Fruit fly (Drosophila melanogaster) whole organism, prepupa: ENCODE results near the gene CG32260.

Experiments used
- Blimp-1 ChIP-seq: fragments of 200-800 bp; sonication (Bioruptor generic); optimal IDR thresholded peaks from 3 replicates; lab custom pipeline; 2017; ENCODE audit warnings: missing biosample characterization, missing genetic modification characterization, mild to moderate bottlenecking, moderate library complexity, missing genetic modification reagents
- CG10631 ChIP-seq: fragments of 200-800 bp; sonication (Bioruptor generic); optimal IDR thresholded peaks from 2 replicates; lab custom pipeline; 2016; ENCODE audit warnings: missing biosample characterization, missing genetic modification characterization
- CG10669 ChIP-seq: fragments of 200-800 bp; sonication (Bioruptor generic); optimal IDR thresholded peaks from 3 replicates; lab custom pipeline; 2018; ENCODE audit warnings: missing biosample characterization, mild to moderate bottlenecking, missing genetic modification characterization, moderate library complexity
- CG11294 ChIP-seq: fragments of 200-800 bp; sonication (Bioruptor generic); IDR thresholded peaks from 2 replicates; pipeline ENCODE4 v1.3.6; 2022; ENCODE audit warnings: missing biosample characterization, missing genetic modification characterization
- CG11762 ChIP-seq: fragments of 200-800 bp; sonication (Bioruptor generic); optimal IDR thresholded peaks from 3 replicates; lab custom pipeline; 2016; ENCODE audit warnings: missing biosample characterization, missing genetic modification characterization; ENCODE audit not compliant: insufficient read depth
- CG15336 ChIP-seq: fragments of 200-800 bp; sonication (Bioruptor generic); IDR thresholded peaks from 2 replicates; pipeline ENCODE4 v1.3.6; 2022; ENCODE audit warnings: missing biosample characterization, missing genetic modification characterization
- CG16779 ChIP-seq: fragments of 200-800 bp; sonication (Bioruptor generic); optimal IDR thresholded peaks from 3 replicates; lab custom pipeline; 2017; ENCODE audit warnings: missing biosample characterization, mild to moderate bottlenecking, missing genetic modification characterization
- CG32006 ChIP-seq: fragments of 200-800 bp; sonication (Bioruptor generic); optimal IDR thresholded peaks from 3 replicates; lab custom pipeline; 2017; ENCODE audit warnings: missing biosample characterization, mild to moderate bottlenecking, missing genetic modification characterization
- CG34406 ChIP-seq: fragments of 200-800 bp; sonication (Bioruptor generic); optimal IDR thresholded peaks from 3 replicates; lab custom pipeline; 2016; ENCODE audit warnings: missing biosample characterization, missing genetic modification characterization
- CG4318 ChIP-seq: fragments of 200-800 bp; sonication (Bioruptor generic); optimal IDR thresholded peaks from 3 replicates; lab custom pipeline; 2017; ENCODE audit warnings: missing biosample characterization, mild to moderate bottlenecking, missing genetic modification characterization
- CG6163 ChIP-seq: fragments of 200-800 bp; sonication (Bioruptor generic); IDR thresholded peaks from 3 replicates; pipeline ENCODE4 v1.3.6; 2022; ENCODE audit warnings: missing biosample characterization, missing genetic modification characterization
- CG6808 ChIP-seq: fragments of 200-800 bp; sonication (Bioruptor generic); optimal IDR thresholded peaks from 3 replicates; lab custom pipeline; 2017; ENCODE audit warnings: missing biosample characterization, missing genetic modification characterization, mild to moderate bottlenecking, moderate library complexity, missing genetic modification reagents
- CG6854 ChIP-seq: fragments of 200-800 bp; sonication (Bioruptor generic); optimal IDR thresholded peaks from 2 replicates; lab custom pipeline; 2017; ENCODE audit warnings: missing biosample characterization, mild to moderate bottlenecking, missing genetic modification characterization
- CG8119 ChIP-seq: fragments of 200-800 bp; sonication (Bioruptor generic); IDR thresholded peaks from 3 replicates; pipeline ENCODE4 v1.3.6; 2022; ENCODE audit warnings: missing biosample characterization, missing genetic modification characterization
- CG8319 ChIP-seq: fragments of 200-800 bp; sonication (Bioruptor generic); optimal IDR thresholded peaks from 3 replicates; lab custom pipeline; 2016; ENCODE audit warnings: missing biosample characterization, missing genetic modification characterization
- CG8632 ChIP-seq: fragments of 200-800 bp; sonication (Bioruptor generic); optimal IDR thresholded peaks from 3 replicates; lab custom pipeline; 2016; ENCODE audit warnings: missing biosample characterization, missing genetic modification characterization
- CG9139 ChIP-seq: fragments of 200-800 bp; sonication (Bioruptor generic); optimal IDR thresholded peaks from 3 replicates; lab custom pipeline; 2017; ENCODE audit warnings: missing biosample characterization, mild to moderate bottlenecking, missing genetic modification characterization
- Eip78C ChIP-seq: fragments of 200-800 bp; sonication (Bioruptor generic); peaks from one replicate; lab custom pipeline; 2016; ENCODE audit warnings: missing biosample characterization, missing genetic modification characterization
- Eip93F ChIP-seq: fragments of 200-800 bp; sonication (Bioruptor generic); optimal IDR thresholded peaks from 2 replicates; lab custom pipeline; 2016; ENCODE audit warnings: missing biosample characterization, mild to moderate bottlenecking, missing genetic modification characterization
- Ets96B ChIP-seq: fragments of 200-800 bp; optimal IDR thresholded peaks from 2 replicates; lab custom pipeline; 2019; ENCODE audit warnings: missing biosample characterization, mild to moderate bottlenecking, missing genetic modification characterization, moderate library complexity
- Gug ChIP-seq: fragments of 200-800 bp; sonication (Bioruptor generic); IDR thresholded peaks from 2 replicates; pipeline ENCODE4 v1.3.6; 2022; ENCODE audit warnings: missing biosample characterization, missing genetic modification characterization
- Hr38 ChIP-seq: sonication (Bioruptor generic); optimal IDR thresholded peaks from 2 replicates; lab custom pipeline; 2016; ENCODE audit warnings: missing biosample characterization, missing genetic modification characterization
- Hr39 ChIP-seq: fragments of 200-800 bp; sonication (Bioruptor generic); optimal IDR thresholded peaks from 2 replicates; lab custom pipeline; 2016; ENCODE audit warnings: missing biosample characterization, missing genetic modification characterization
- Hr4 ChIP-seq: fragments of 200-800 bp; sonication (Bioruptor generic); optimal IDR thresholded peaks from 3 replicates; lab custom pipeline; 2016; ENCODE audit warnings: missing biosample characterization, missing genetic modification characterization
- Lpt ChIP-seq: fragments of 200-800 bp; sonication (Bioruptor generic); optimal IDR thresholded peaks from 3 replicates; lab custom pipeline; 2016; ENCODE audit warnings: missing biosample characterization, missing genetic modification characterization
- Smox ChIP-seq: fragments of 200-800 bp; sonication (Bioruptor generic); optimal IDR thresholded peaks from 3 replicates; lab custom pipeline; 2016; ENCODE audit warnings: missing biosample characterization, missing genetic modification characterization
- Sox15 ChIP-seq: fragments of 200-800 bp; sonication (Bioruptor generic); optimal IDR thresholded peaks from 3 replicates; lab custom pipeline; 2016; ENCODE audit warnings: missing biosample characterization, missing genetic modification characterization
- acj6 ChIP-seq: fragments of 200-800 bp; sonication (Bioruptor generic); optimal IDR thresholded peaks from 3 replicates; lab custom pipeline; 2016; ENCODE audit warnings: missing biosample characterization, missing genetic modification characterization
- cyc ChIP-seq: fragments of 200-800 bp; sonication (Bioruptor generic); optimal IDR thresholded peaks from 3 replicates; lab custom pipeline; 2016; ENCODE audit warnings: missing biosample characterization, missing genetic modification characterization
- esn ChIP-seq: fragments of 200-800 bp; sonication (Bioruptor generic); optimal IDR thresholded peaks from 2 replicates; lab custom pipeline; 2016; ENCODE audit warnings: missing biosample characterization, mild to moderate bottlenecking, missing genetic modification characterization, moderate library complexity
- fd59A ChIP-seq: fragments of 200-800 bp; sonication (Bioruptor generic); optimal IDR thresholded peaks from 2 replicates; lab custom pipeline; 2017; ENCODE audit warnings: missing biosample characterization, mild to moderate bottlenecking, missing genetic modification characterization, missing genetic modification reagents
- fd85E ChIP-seq: fragments of 200-800 bp; sonication (Bioruptor generic); optimal IDR thresholded peaks from 3 replicates; lab custom pipeline; 2016; ENCODE audit warnings: missing biosample characterization, missing genetic modification characterization
- fkh ChIP-seq: fragments of 200-800 bp; sonication (Bioruptor generic); optimal IDR thresholded peaks from 3 replicates; lab custom pipeline; 2017; ENCODE audit warnings: missing biosample characterization, mild to moderate bottlenecking, missing genetic modification characterization, moderate library complexity
- lz ChIP-seq: fragments of 200-800 bp; sonication (Bioruptor generic); optimal IDR thresholded peaks from 3 replicates; lab custom pipeline; 2016; ENCODE audit warnings: missing biosample characterization, missing genetic modification characterization
- pdm3 ChIP-seq: fragments of 200-800 bp; sonication (Bioruptor generic); optimal IDR thresholded peaks from 3 replicates; lab custom pipeline; 2016; ENCODE audit warnings: missing biosample characterization, missing genetic modification characterization
- ss ChIP-seq, 2 experiments: fragments of 200-800 bp; sonication (Bioruptor generic); optimal IDR thresholded peaks; 2 replicates in 1 of 2; 3 replicates in 1 of 2; lab custom pipeline; 2017 to 2018; ENCODE audit warnings: mild to moderate bottlenecking in 2 of 2, missing biosample characterization in 2 of 2, missing genetic modification characterization in 2 of 2, moderate library complexity in 1 of 2
- svp ChIP-seq: fragments of 200-800 bp; sonication (Bioruptor generic); peaks from one replicate; lab custom pipeline; 2016; ENCODE audit warnings: missing biosample characterization, missing genetic modification characterization
- vri ChIP-seq: fragments of 200-800 bp; sonication (Bioruptor generic); optimal IDR thresholded peaks from 3 replicates; lab custom pipeline; 2016; ENCODE audit warnings: missing biosample characterization, mild to moderate bottlenecking, missing genetic modification characterization

Gene CG32260

DNA sequence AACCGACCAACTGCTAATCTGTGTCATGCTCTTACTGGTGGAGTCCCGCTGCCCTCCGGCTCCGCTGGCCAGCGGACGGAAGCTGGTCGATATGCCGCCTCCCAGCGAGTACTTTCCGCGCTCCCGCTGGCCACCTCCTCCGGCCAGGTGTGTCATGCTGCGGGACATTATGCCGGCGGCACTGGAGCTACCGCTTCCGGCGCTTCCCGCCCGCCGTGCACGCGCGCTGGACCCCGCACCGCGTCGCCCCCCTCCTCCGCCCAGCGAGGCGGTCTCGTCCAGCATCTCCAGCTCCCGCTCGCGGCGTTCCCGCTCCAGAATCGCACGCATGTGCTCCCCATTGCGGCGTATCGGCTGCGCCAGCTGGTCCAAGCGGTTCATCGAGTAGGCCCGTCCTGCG lies 13.6 kb upstream of the CG32260 start:
- TF ChIP-seq Ets96B (tag; lab: Kevin White, UChicago), result no peak
- TF ChIP-seq CG10669 (GFP tag; lab: Kevin White, UChicago), result no peak
- no peak for TF ChIP-seq Gug
- TF ChIP-seq svp (GFP tag; lab: Kevin White, UChicago), result no peak
- TF ChIP-seq CG16779 (tag; lab: Kevin White, UChicago), result no peak
- TF ChIP-seq Smox (GFP tag; lab: Kevin White, UChicago), result no peak
- no peak for TF ChIP-seq CG34406 (GFP tag; lab: Kevin White, UChicago)
- no peak for TF ChIP-seq lz
- TF ChIP-seq Sox15 (GFP tag; lab: Kevin White, UChicago), result no peak
- no peak for TF ChIP-seq CG10631 (GFP tag; lab: Kevin White, UChicago)
- no peak for TF ChIP-seq CG9139
- no peak for TF ChIP-seq CG11294 (GFP tag; lab: Robert Waterston, UW)
- no peak for TF ChIP-seq CG4318 (GFP tag; lab: Kevin White, UChicago)
- TF ChIP-seq CG8632 (GFP tag; lab: Kevin White, UChicago), result no peak

- TF ChIP-seq CG8319 (GFP tag; lab: Kevin White, UChicago), result no peak
- TF ChIP-seq CG6808, result no peak
- TF ChIP-seq CG6163 (GFP tag; lab: Robert Waterston, UW), result no peak
- TF ChIP-seq fkh (GFP tag; lab: Kevin White, UChicago), result peak; percentile 61
- peak; percentile 58 for TF ChIP-seq svp (GFP tag; lab: Kevin White, UChicago)
Observed at dm6 chr3L:4130743-4131142, 11.4 kb upstream of the CG32260 start.

- TF ChIP-seq CG10669 (GFP tag; lab: Kevin White, UChicago) (no peak), Hr4 (GFP tag; lab: Kevin White, UChicago) (no peak), svp (GFP tag; lab: Kevin White, UChicago) (peak; percentile 55), Lpt (GFP tag; lab: Kevin White, UChicago) (no peak), vri (peak; percentile 94)
Observed at dm6 chr3L:4132585-4132984, 9.6 kb upstream of the CG32260 start.

DNA sequence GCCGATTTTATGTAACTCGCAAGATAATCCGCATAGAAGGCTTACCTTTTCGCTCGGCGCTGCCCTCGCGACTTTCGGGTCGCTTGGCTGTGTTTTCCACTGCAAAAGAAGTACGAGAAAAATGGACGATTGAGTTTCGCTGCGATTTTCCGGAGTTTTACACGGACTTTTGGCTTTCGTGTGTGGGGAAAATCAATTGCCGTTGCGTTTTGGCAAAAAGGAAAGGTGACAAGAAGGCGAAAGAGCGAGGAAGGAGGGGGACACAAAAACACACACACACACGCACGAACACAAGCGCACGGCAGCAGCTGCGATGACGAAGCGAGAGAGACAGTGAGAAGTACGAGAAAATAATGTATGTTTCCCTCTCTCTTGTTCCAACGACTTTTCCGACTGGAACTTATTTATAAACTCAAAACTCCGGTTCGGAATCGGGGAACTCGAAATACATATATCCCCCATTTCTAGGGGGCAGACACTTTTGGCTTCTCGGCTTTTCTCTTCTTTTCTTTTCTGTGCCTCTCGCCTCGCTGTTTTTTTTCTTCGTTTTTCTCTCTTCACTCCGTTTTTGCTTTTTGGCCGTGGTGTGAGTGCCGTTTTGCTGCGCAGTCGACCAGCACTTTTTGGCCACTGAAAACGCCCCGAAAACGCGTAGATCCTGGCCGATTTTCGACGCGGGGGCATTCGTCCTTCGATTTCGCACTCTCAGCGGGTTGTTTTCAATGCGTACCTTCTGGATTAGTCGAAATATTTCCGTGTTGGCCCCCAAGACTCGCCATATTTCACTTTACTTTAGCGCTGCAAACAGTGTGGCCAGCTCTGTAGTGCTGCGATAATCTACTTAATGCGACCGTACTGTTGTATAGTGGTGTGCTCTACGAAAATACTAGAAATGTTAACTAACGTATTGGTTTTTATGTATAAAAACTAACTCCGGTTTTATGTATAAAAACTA lies 8.2 kb upstream of the CG32260 start, which contains the start of gene ens:
Gene ens (minus strand): TSS at position 827 of the 955 bp plus-strand sequence.
- TF ChIP-seq vri, result no peak
- no peak for TF ChIP-seq CG4318 (GFP tag; lab: Kevin White, UChicago)
- TF ChIP-seq esn (GFP tag; lab: Kevin White, UChicago), result peak; percentile 23
- TF ChIP-seq svp (GFP tag; lab: Kevin White, UChicago), result peak; percentile 74
- peak; percentile 60 for TF ChIP-seq CG6854
- TF ChIP-seq acj6 (GFP tag; lab: Kevin White, UChicago), result no peak
- no peak for TF ChIP-seq ss (GFP tag; optimal IDR thresholded peaks at IDR 0.05; lab: Kevin White, UChicago)
- no peak for TF ChIP-seq CG32006 (GFP tag; lab: Kevin White, UChicago)
- peak; percentile 73 for TF ChIP-seq CG8119 (GFP tag; lab: Robert Waterston, UW)
- no peak for TF ChIP-seq pdm3 (GFP tag; lab: Kevin White, UChicago)
- TF ChIP-seq CG9139, result no peak
- TF ChIP-seq cyc (GFP tag; lab: Kevin White, UChicago), result no peak
- TF ChIP-seq CG15336 (GFP tag; lab: Robert Waterston, UW), result peak; percentile 9; the same call in 1 of the 2 replicates

DNA sequence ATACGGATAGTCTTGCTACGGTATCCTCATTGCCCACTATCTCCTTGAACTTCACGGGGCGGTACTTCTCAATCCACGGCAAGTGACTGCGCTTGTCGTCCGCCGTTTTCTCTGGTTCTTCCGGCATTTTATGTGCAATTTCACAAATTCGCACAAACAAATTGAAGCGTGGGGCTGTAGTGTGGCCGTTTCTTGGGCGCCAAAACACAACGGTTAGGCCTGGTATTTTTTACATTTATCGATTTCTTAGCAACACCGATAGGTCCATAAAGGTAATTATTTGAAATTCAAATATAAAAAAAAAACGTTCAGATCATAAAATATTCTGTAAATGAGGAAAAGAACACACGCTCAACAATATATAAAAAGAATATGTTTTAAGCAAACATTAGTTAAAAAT lies 6.3 kb upstream of the CG32260 start, which contains the start of gene RfC4:
Gene RfC4 (minus strand): TSS at position 182 of the 400 bp plus-strand sequence.
- TF ChIP-seq Eip78C (GFP tag; lab: Kevin White, UChicago), result no peak
- no peak for TF ChIP-seq svp (GFP tag; lab: Kevin White, UChicago)
- TF ChIP-seq Blimp-1 (GFP tag; lab: Kevin White, UChicago), result no peak
- TF ChIP-seq CG11762 (GFP tag; lab: Kevin White, UChicago), result no peak
- no peak for TF ChIP-seq CG8319 (GFP tag; lab: Kevin White, UChicago)
- no peak for TF ChIP-seq fd85E (GFP tag; lab: Kevin White, UChicago)
- no peak for TF ChIP-seq fd59A
- no peak for TF ChIP-seq Hr38 (GFP tag; lab: Kevin White, UChicago)
- TF ChIP-seq Hr39 (GFP tag; lab: Kevin White, UChicago), result no peak
- TF ChIP-seq Eip93F, result no peak
